Worm (Caenorhabditis elegans): ENCODE measurements around the gene sdz-36.

DNA sequence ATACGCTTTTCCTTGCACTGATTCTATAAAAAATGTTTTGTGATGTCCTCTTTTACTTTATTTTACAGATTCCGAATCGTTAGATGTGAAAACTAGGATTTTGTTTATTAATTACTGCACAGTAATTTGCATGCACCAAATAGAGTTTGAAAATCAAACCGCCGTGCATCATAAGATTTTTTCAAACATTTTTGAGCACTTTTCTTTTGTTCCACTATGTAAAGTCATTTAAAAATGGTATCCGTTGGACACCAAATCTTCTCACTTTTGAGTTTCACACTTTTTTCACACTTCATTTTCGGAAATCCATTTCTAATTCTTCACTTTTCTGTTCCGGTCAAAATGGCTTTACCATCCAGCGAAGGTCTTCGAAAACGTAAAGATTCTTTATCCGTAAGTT lies 47.6 kb upstream of the sdz-36 start, which contains the start of gene degl-2:
- no peak for TF ChIP-seq gmeb-1 (tag; optimal IDR thresholded peaks at IDR 0.05)
- no peak for TF ChIP-seq crh-2 (tag; optimal IDR thresholded peaks at IDR 0.05)
- no peak for TF ChIP-seq nhr-11 (tag; optimal IDR thresholded peaks at IDR 0.05)

Measured in whole organism, L2 larva.